Fruit fly (Drosophila melanogaster): ENCODE measurements around the gene Hmgcr.

Gene Hmgcr

dm6 chr3R:23726740-23727139 is 6.4 kb upstream of the Hmgcr start (continued):
- no peak for TF ChIP-seq Lhr (GFP tag; optimal IDR thresholded peaks at IDR 0.05)
- peak; percentile 56 for TF ChIP-seq CG10979 (tag; optimal IDR thresholded peaks at IDR 0.05)
- TF ChIP-seq Lim3 (GFP tag; IDR thresholded peaks at IDR 0.05): no peak
- TF ChIP-seq CG31388 (GFP tag; optimal IDR thresholded peaks at IDR 0.05): no peak
- TF ChIP-seq CG2678 (tag; optimal IDR thresholded peaks at IDR 0.05): peak; percentile 90
- peak; percentile 86 for TF ChIP-seq Ptx1 (GFP tag; IDR thresholded peaks at IDR 0.05)
- TF ChIP-seq amos (GFP tag; IDR thresholded peaks at IDR 0.05; ENCODE audit: partially characterized antibody): no peak
- peak; percentile 47 for TF ChIP-seq ERR (GFP tag; optimal IDR thresholded peaks at IDR 0.05)
- no peak for TF ChIP-seq nerfin-2 (GFP tag; IDR thresholded peaks at IDR 0.05; ENCODE audit: partially characterized antibody)
- peak; percentile 78 for TF ChIP-seq CG13624 (GFP tag; optimal IDR thresholded peaks at IDR 0.05)
- TF ChIP-seq CG7839 (tag; optimal IDR thresholded peaks at IDR 0.05): peak; percentile 85
- TF ChIP-seq Dbx (GFP tag; IDR thresholded peaks at IDR 0.05): peak; percentile 92
- TF ChIP-seq yki (optimal IDR thresholded peaks at IDR 0.05): no peak
- TF ChIP-seq usp (GFP tag; optimal IDR thresholded peaks at IDR 0.05): no peak
- TF ChIP-seq CG31365 (tag; optimal IDR thresholded peaks at IDR 0.05): peak; percentile 1
- peak; percentile 52 for TF ChIP-seq CG4820 (GFP tag; optimal IDR thresholded peaks at IDR 0.05)
- TF ChIP-seq CG14050 (GFP tag; IDR thresholded peaks at IDR 0.05): peak; percentile 67
- TF ChIP-seq CG6689 (GFP tag; IDR thresholded peaks at IDR 0.05): peak; percentile 75
- TF ChIP-seq CG1529 (GFP tag; optimal IDR thresholded peaks at IDR 0.05): no peak
- peak; percentile 75 for TF ChIP-seq Bteb2 (GFP tag; optimal IDR thresholded peaks at IDR 0.05)
- TF ChIP-seq psq (GFP tag; optimal IDR thresholded peaks at IDR 0.05): peak; percentile 9
- TF ChIP-seq Adf1 (GFP tag; IDR thresholded peaks at IDR 0.05): peak; percentile 68
- TF ChIP-seq CG8478 (optimal IDR thresholded peaks at IDR 0.05): no peak
- peak; percentile 81 for TF ChIP-seq CG7372 (GFP tag; IDR thresholded peaks at IDR 0.05)
- TF ChIP-seq CG32767 (GFP tag; IDR thresholded peaks at IDR 0.05): 0 out of 2 replicates have a peak, but pooled peaks have one; percentile 18
- TF ChIP-seq CG17328 (GFP tag; IDR thresholded peaks at IDR 0.05): peak; percentile 67
- TF ChIP-seq dm (GFP tag; optimal IDR thresholded peaks at IDR 0.05): peak; percentile 48
- 0 out of 2 replicates have a peak, but pooled peaks have one; percentile 34 for TF ChIP-seq wor (GFP tag; IDR thresholded peaks at IDR 0.05)
- peak; percentile 88 for TF ChIP-seq Drgx (GFP tag; IDR thresholded peaks at IDR 0.05)
- TF ChIP-seq stwl (tag; optimal IDR thresholded peaks at IDR 0.05): no peak
- no peak for TF ChIP-seq HmgD (GFP tag; optimal IDR thresholded peaks at IDR 0.05)
- TF ChIP-seq lab (GFP tag; optimal IDR thresholded peaks at IDR 0.05): peak; percentile 95
- peak; percentile 75 for TF ChIP-seq gsb (GFP tag; IDR thresholded peaks at IDR 0.05)
- TF ChIP-seq Med (GFP tag): peak; percentile 95
- TF ChIP-seq CG10543 (GFP tag; optimal IDR thresholded peaks at IDR 0.05): no peak
- no peak for TF ChIP-seq Gsc (GFP tag; IDR thresholded peaks at IDR 0.05)
- TF ChIP-seq CG6683 (GFP tag; optimal IDR thresholded peaks at IDR 0.05): peak; percentile 62
- TF ChIP-seq CG4707 (GFP tag; optimal IDR thresholded peaks at IDR 0.05): no peak
- peak; percentile 47 for TF ChIP-seq pum (GFP tag; optimal IDR thresholded peaks at IDR 0.05)
- no peak for TF ChIP-seq fd102C (GFP tag; optimal IDR thresholded peaks at IDR 0.05)
- TF ChIP-seq ssp (GFP tag; IDR thresholded peaks at IDR 0.05): peak; percentile 54
- peak; percentile 93 for TF ChIP-seq lilli (GFP tag; optimal IDR thresholded peaks at IDR 0.05)
- no peak for TF ChIP-seq knrl (GFP tag; IDR thresholded peaks at IDR 0.05; ENCODE audit: partially characterized antibody)
- TF ChIP-seq dmrt11E (tag; optimal IDR thresholded peaks at IDR 0.05): peak; percentile 5
- TF ChIP-seq Hmr (GFP tag; optimal IDR thresholded peaks at IDR 0.05): peak; percentile 93
- peak; percentile 60 for TF ChIP-seq nau (GFP tag; optimal IDR thresholded peaks at IDR 0.05)
- peak; percentile 87 for TF ChIP-seq CG13894 (tag; optimal IDR thresholded peaks at IDR 0.05)
- no peak for TF ChIP-seq D (optimal IDR thresholded peaks at IDR 0.05)
- TF ChIP-seq D (GFP tag; optimal IDR thresholded peaks at IDR 0.05): peak; percentile 10
- no peak for TF ChIP-seq br (optimal IDR thresholded peaks at IDR 0.05)
- TF ChIP-seq CG31441 (GFP tag; IDR thresholded peaks at IDR 0.05): peak; percentile 77
- peak; percentile 77 for TF ChIP-seq fd3F (GFP tag; optimal IDR thresholded peaks at IDR 0.05)
- peak; percentile 19; the same call in 1 of the 3 replicates for TF ChIP-seq sr (GFP tag; IDR thresholded peaks at IDR 0.05)
